Worm (Caenorhabditis elegans) whole organism, L2 larva: ENCODE data around the gene T20B3.14.

Experiments
- R02D3.7 ChIP-seq: fragments of 150-350 bp; optimal IDR thresholded peaks from 2 replicates; lab custom pipeline; 2014; ENCODE audit warnings: missing biosample characterization, missing genetic modification characterization
- aly-2 ChIP-seq: fragments of 150-350 bp; optimal IDR thresholded peaks from 2 replicates; lab custom pipeline; 2014; ENCODE audit warnings: missing biosample characterization, missing genetic modification characterization
- ama-1 ChIP-seq: fragments of 150-350 bp; optimal IDR thresholded peaks from 2 replicates; lab custom pipeline; 2018; ENCODE audit warnings: inconsistent platforms
- egl-27 ChIP-seq: sonication (generic microtip); optimal IDR thresholded peaks from 3 replicates; lab custom pipeline; 2017; ENCODE audit warnings: missing biosample characterization, missing genetic modification reagents, missing genetic modification characterization
- elt-3 ChIP-seq: sonication (generic microtip); optimal IDR thresholded peaks from 2 replicates; lab custom pipeline; 2017; ENCODE audit warnings: missing biosample characterization, missing genetic modification characterization
- lin-11 ChIP-seq: fragments of 150-350 bp; sonication (generic microtip); optimal IDR thresholded peaks from 2 replicates; lab custom pipeline; 2014; ENCODE audit warnings: missing biosample characterization, missing genetic modification characterization, inconsistent platforms, mixed read lengths
- mdl-1 ChIP-seq, 2 experiments: fragments of 150-350 bp in 1 of 2; sonication (generic microtip) in 1 of 2; optimal IDR thresholded peaks; 2 replicates each; lab custom pipeline; 2017; ENCODE audit warnings: missing biosample characterization in 2 of 2, missing genetic modification characterization in 2 of 2
- nhr-237 ChIP-seq: fragments of 150-350 bp; optimal IDR thresholded peaks from 2 replicates; lab custom pipeline; 2014; ENCODE audit warnings: missing biosample characterization, missing genetic modification characterization
- sem-4 ChIP-seq: fragments of 150-350 bp; optimal IDR thresholded peaks from 2 replicates; lab custom pipeline; 2014; ENCODE audit warnings: missing biosample characterization, missing genetic modification reagents, missing genetic modification characterization
- unc-39 ChIP-seq: fragments of 150-350 bp; optimal IDR thresholded peaks from 2 replicates; lab custom pipeline; 2014; ENCODE audit warnings: missing biosample characterization, missing genetic modification characterization
- unc-55 ChIP-seq: fragments of 150-350 bp; sonication (generic microtip); optimal IDR thresholded peaks from 3 replicates; lab custom pipeline; 2014; ENCODE audit warnings: missing biosample characterization, missing genetic modification reagents, missing genetic modification characterization

DNA sequence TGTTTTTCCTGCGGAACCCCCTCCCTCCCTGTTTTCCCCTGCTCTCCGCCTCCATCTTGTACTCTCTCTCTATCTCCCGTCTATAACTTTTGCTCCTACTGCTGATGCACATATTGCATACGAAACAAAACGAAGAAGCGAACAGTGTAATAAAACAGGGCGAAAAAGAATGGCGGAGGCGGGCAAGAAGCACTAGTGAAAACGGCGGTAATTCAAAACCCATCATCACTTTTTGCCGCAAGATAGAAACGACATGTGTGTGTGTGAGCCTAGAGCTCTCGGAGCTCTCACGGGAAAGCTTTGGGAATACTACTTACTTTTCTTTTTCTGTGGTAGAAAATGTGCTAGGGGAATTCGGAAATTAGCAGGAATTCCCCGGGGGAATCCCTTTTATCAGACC, 15.0 kb upstream of the T20B3.14 start:
- no peak for TF ChIP-seq unc-55 (GFP tag; lab: Kevin White, UChicago)
- no peak for TF ChIP-seq aly-2 (tag; lab: Kevin White, UChicago)
- TF ChIP-seq lin-11 (tag; lab: Kevin White, UChicago), result no peak
- TF ChIP-seq ama-1 (lab: Kevin White, UChicago), result no peak
- no peak for TF ChIP-seq elt-3 (tag; lab: Kevin White, UChicago)
- no peak for TF ChIP-seq nhr-237 (tag; lab: Kevin White, UChicago)
- no peak for TF ChIP-seq sem-4 (tag; lab: Kevin White, UChicago)
- TF ChIP-seq mdl-1 (tag; optimal IDR thresholded peaks at IDR 0.05; lab: Kevin White, UChicago), result no peak
- no peak for TF ChIP-seq unc-39
- TF ChIP-seq R02D3.7 (tag; lab: Kevin White, UChicago), result no peak
- no peak for TF ChIP-seq egl-27 (tag; lab: Kevin White, UChicago)
